Fruit fly (Drosophila melanogaster) Kc167 (cell line): ENCODE data around the gene parvin.

ENCODE experiments used
- Myc ChIP-seq: fragments of >200 bp; optimal IDR thresholded peaks from 2 replicates; lab custom pipeline; 2017; ENCODE audit warnings: missing external identifiers
- Sin3A ChIP-seq: fragments of >200 bp; optimal IDR thresholded peaks from 2 replicates; lab custom pipeline; 2018; ENCODE audit warnings: missing external identifiers
- h ChIP-seq: fragments of >200 bp; optimal IDR thresholded peaks from 3 replicates; lab custom pipeline; 2018; ENCODE audit warnings: missing external identifiers
- insv ChIP-seq: fragments of >200 bp; optimal IDR thresholded peaks from 3 replicates; lab custom pipeline; 2018; ENCODE audit warnings: missing external identifiers
- ttk ChIP-seq: sonication (Bioruptor generic); optimal IDR thresholded peaks from 2 replicates; lab custom pipeline; 2017; ENCODE audit warnings: missing external identifiers

DNA sequence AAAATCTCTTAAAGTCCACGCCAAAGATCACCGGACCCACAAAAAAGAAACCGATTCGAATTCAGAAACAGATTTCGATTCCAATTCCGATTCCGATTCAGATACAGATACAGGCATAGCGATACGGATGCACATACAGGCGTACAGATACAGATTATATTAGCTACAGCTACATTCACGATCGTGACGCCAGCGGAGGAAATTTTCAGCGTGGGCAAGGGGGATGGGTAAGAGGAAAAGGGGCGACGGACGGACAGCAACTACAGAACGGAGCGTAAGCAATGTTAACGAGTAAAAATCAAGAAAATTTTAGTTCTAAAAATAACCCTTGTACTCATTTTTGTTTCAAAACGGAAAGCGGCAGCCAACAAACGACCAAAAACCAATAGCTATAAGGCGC, 28.8 kb upstream of the parvin start:
- no peak for TF ChIP-seq insv
- TF ChIP-seq ttk (lab: Kevin White, UChicago), result no peak
- TF ChIP-seq h (lab: Kevin White, UChicago), result no peak
- TF ChIP-seq Sin3A (lab: Kevin White, UChicago), result no peak
- no peak for TF ChIP-seq Myc (lab: Kevin White, UChicago)
